Worm (Caenorhabditis elegans) whole organism, late embryonic: ENCODE data around the gene klf-3.

ENCODE experiments used
- C38D4.7 ChIP-seq: fragments of 200-800 bp; sonication (Bioruptor generic); optimal IDR thresholded peaks from 2 replicates; lab custom pipeline; 2018; ENCODE audit warnings: mild to moderate bottlenecking, missing genetic modification characterization, moderate library complexity, missing compliant biosample characterization
- F13H6.1 ChIP-seq: sonication (generic microtip); optimal IDR thresholded peaks from 2 replicates; lab custom pipeline; 2016; ENCODE audit warnings: missing genetic modification characterization, missing compliant biosample characterization
- Y22D7AL.16 ChIP-seq: sonication (generic microtip); optimal IDR thresholded peaks from 2 replicates; lab custom pipeline; 2016; ENCODE audit warnings: missing genetic modification characterization, missing compliant biosample characterization
- ahr-1 ChIP-seq: sonication (generic microtip); optimal IDR thresholded peaks from 2 replicates; lab custom pipeline; 2016; ENCODE audit warnings: missing genetic modification characterization, missing compliant biosample characterization
- ceh-14 ChIP-seq: sonication (generic microtip); optimal IDR thresholded peaks from 2 replicates; lab custom pipeline; 2016; ENCODE audit warnings: missing genotype, missing genetic modification characterization, missing compliant biosample characterization
- ceh-31 ChIP-seq: sonication (generic microtip); optimal IDR thresholded peaks from 2 replicates; lab custom pipeline; 2016; ENCODE audit warnings: missing genetic modification characterization, missing compliant biosample characterization
- ceh-34 ChIP-seq: sonication (generic microtip); optimal IDR thresholded peaks from 2 replicates; lab custom pipeline; 2016; ENCODE audit warnings: mild to moderate bottlenecking, missing genetic modification characterization, missing compliant biosample characterization
- ceh-48 ChIP-seq: sonication (generic microtip); optimal IDR thresholded peaks from 2 replicates; lab custom pipeline; 2016; ENCODE audit warnings: missing genetic modification characterization, inconsistent platforms, missing compliant biosample characterization
- ceh-6 ChIP-seq: fragments of 200-800 bp; sonication (Bioruptor generic); optimal IDR thresholded peaks from 2 replicates; lab custom pipeline; 2018; ENCODE audit warnings: mild to moderate bottlenecking, missing genetic modification characterization, missing compliant biosample characterization
- ceh-9 ChIP-seq: sonication (generic microtip); optimal IDR thresholded peaks from 2 replicates; lab custom pipeline; 2016; ENCODE audit warnings: mild to moderate bottlenecking, missing genetic modification characterization, inconsistent platforms, missing compliant biosample characterization
- ets-4 ChIP-seq: sonication (generic microtip); optimal IDR thresholded peaks from 2 replicates; lab custom pipeline; 2016; ENCODE audit warnings: missing genetic modification characterization, missing compliant biosample characterization
- fax-1 ChIP-seq: sonication (generic microtip); optimal IDR thresholded peaks from 2 replicates; lab custom pipeline; 2016; ENCODE audit warnings: missing genotype, missing genetic modification characterization, missing compliant biosample characterization
- fkh-10 ChIP-seq: fragments of 150-350 bp; optimal IDR thresholded peaks from 2 replicates; lab custom pipeline; 2014; ENCODE audit warnings: missing biosample characterization, missing genetic modification reagents, missing genetic modification characterization
- fkh-6 ChIP-seq: sonication (generic microtip); optimal IDR thresholded peaks from 2 replicates; lab custom pipeline; 2016; ENCODE audit warnings: missing genetic modification characterization, missing compliant biosample characterization
- gmeb-2 ChIP-seq: sonication (generic microtip); optimal IDR thresholded peaks from 2 replicates; lab custom pipeline; 2016; ENCODE audit warnings: missing genetic modification characterization, inconsistent platforms, missing compliant biosample characterization
- hlh-15 ChIP-seq: sonication (generic microtip); optimal IDR thresholded peaks from 2 replicates; lab custom pipeline; 2016; ENCODE audit warnings: missing genetic modification characterization, missing compliant biosample characterization
- hlh-30 ChIP-seq: sonication (generic microtip); optimal IDR thresholded peaks from 2 replicates; lab custom pipeline; 2017; ENCODE audit warnings: antibody characterized with exemption, missing genetic modification characterization, missing compliant biosample characterization; ENCODE audit not compliant: insufficient read depth
- madf-2 ChIP-seq: sonication (generic microtip); optimal IDR thresholded peaks from 2 replicates; lab custom pipeline; 2017; ENCODE audit warnings: missing genetic modification characterization, missing compliant biosample characterization
- mec-3 ChIP-seq: sonication (generic microtip); optimal IDR thresholded peaks from 2 replicates; lab custom pipeline; 2016; ENCODE audit warnings: borderline replicate concordance, missing genetic modification characterization, missing compliant biosample characterization
- nfya-1 ChIP-seq: sonication (generic microtip); optimal IDR thresholded peaks from 2 replicates; lab custom pipeline; 2017; ENCODE audit warnings: missing genetic modification characterization, mild to moderate bottlenecking, missing compliant biosample characterization, antibody characterized with exemption, moderate library complexity
- nhr-11 ChIP-seq: fragments of 150-350 bp; optimal IDR thresholded peaks from 2 replicates; lab custom pipeline; 2014; ENCODE audit warnings: missing biosample characterization, missing genetic modification characterization
- nhr-232 ChIP-seq: sonication (generic microtip); optimal IDR thresholded peaks from 2 replicates; lab custom pipeline; 2016; ENCODE audit warnings: missing genetic modification characterization, missing compliant biosample characterization
- pat-9 ChIP-seq: fragments of 200-800 bp; sonication (Bioruptor generic); optimal IDR thresholded peaks from 2 replicates; lab custom pipeline; 2018; ENCODE audit warnings: mild to moderate bottlenecking, missing genetic modification characterization, moderate library complexity, missing compliant biosample characterization
- pha-2 ChIP-seq: sonication (generic microtip); optimal IDR thresholded peaks from 2 replicates; lab custom pipeline; 2017; ENCODE audit warnings: mild to moderate bottlenecking, missing genetic modification characterization, missing compliant biosample characterization
- pqm-1 ChIP-seq: sonication (generic microtip); optimal IDR thresholded peaks from 2 replicates; lab custom pipeline; 2016; ENCODE audit warnings: missing genetic modification characterization, missing compliant biosample characterization
- sdc-2 ChIP-seq: sonication (generic microtip); optimal IDR thresholded peaks from 2 replicates; lab custom pipeline; 2016; ENCODE audit warnings: missing genotype, missing genetic modification characterization, missing compliant biosample characterization
- sox-2 ChIP-seq: fragments of 200-800 bp; sonication (Bioruptor generic); IDR thresholded peaks from 2 replicates; pipeline ENCODE4 v1.3.6; 2022; ENCODE audit warnings: missing genetic modification reagents, missing genetic modification characterization, missing compliant biosample characterization
- sox-4 ChIP-seq: sonication (generic microtip); optimal IDR thresholded peaks from 2 replicates; lab custom pipeline; 2017; ENCODE audit warnings: mild to moderate bottlenecking, missing genetic modification characterization, inconsistent platforms, missing compliant biosample characterization
- syd-9 ChIP-seq: sonication (generic microtip); optimal IDR thresholded peaks from 2 replicates; lab custom pipeline; 2016; ENCODE audit warnings: mild to moderate bottlenecking, missing genetic modification characterization, moderate library complexity, missing compliant biosample characterization
- tbx-7 ChIP-seq: sonication (generic microtip); optimal IDR thresholded peaks from 2 replicates; lab custom pipeline; 2016; ENCODE audit warnings: missing genotype, missing genetic modification characterization, missing compliant biosample characterization
- ttx-3 ChIP-seq: sonication (generic microtip); optimal IDR thresholded peaks from 2 replicates; lab custom pipeline; 2016; ENCODE audit warnings: missing genetic modification reagents, missing genetic modification characterization, missing compliant biosample characterization
- unc-3 ChIP-seq, 2 experiments: fragments of 200-800 bp in 1 of 2; sonication (Bioruptor generic) in 1 of 2; sonication (generic microtip) in 1 of 2; conservative IDR thresholded peaks in 1 of 2; optimal IDR thresholded peaks in 1 of 2; 2 replicates each; pipeline versions ENCODE4 v1.3.6 to Lab custom; 2016 to 2022; ENCODE audit warnings: missing compliant biosample characterization in 2 of 2, missing genetic modification characterization in 2 of 2, missing genetic modification reagents in 1 of 2
- unc-42 ChIP-seq: sonication (generic microtip); optimal IDR thresholded peaks from 2 replicates; lab custom pipeline; 2016; ENCODE audit warnings: missing genotype, missing genetic modification characterization, missing compliant biosample characterization
- unc-55 ChIP-seq: sonication (generic microtip); optimal IDR thresholded peaks from 2 replicates; lab custom pipeline; 2017; ENCODE audit warnings: missing biosample characterization, missing genetic modification reagents, missing genetic modification characterization
- zip-5 ChIP-seq: sonication (generic microtip); optimal IDR thresholded peaks from 2 replicates; lab custom pipeline; 2016; ENCODE audit warnings: missing genetic modification characterization, missing compliant biosample characterization
- ztf-16 ChIP-seq: sonication (generic microtip); optimal IDR thresholded peaks from 2 replicates; lab custom pipeline; 2017; ENCODE audit warnings: missing genetic modification characterization, missing compliant biosample characterization

klf-3 gene

DNA sequence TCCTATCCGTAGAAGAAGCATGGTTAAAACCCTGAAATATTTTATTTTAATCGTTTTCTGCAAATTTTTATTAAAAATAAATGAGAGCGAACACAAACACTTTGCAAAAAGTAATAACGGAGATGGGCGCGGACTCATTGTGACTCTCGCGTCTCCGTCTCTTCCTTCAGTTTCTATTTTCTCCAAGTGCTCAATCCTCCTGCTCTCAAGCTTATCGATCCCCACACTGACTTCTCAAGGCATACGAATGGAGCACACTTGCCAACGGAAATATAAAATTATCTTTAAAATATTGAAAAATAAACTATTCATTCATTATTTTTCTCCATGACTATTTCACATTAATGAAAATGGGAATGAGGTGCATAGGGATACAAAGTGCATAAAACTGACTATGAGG lies 18.6 kb upstream of the klf-3 start, which contains the start of gene dnj-8:
Gene dnj-8, minus strand, starts transcription at position 31 of the 400 bp plus-strand sequence.
- TF ChIP-seq madf-2 (tag; lab: Kevin White, UChicago) (no peak), Y22D7AL.16 (tag; lab: Kevin White, UChicago) (no peak), ceh-34 (tag; lab: Kevin White, UChicago) (no peak), syd-9 (tag; lab: Kevin White, UChicago) (no peak), ets-4 (tag; lab: Kevin White, UChicago) (no peak), tbx-7 (tag; lab: Kevin White, UChicago) (no peak), ceh-48 (tag; lab: Kevin White, UChicago) (peak; percentile 65), fax-1 (tag; lab: Kevin White, UChicago) (no peak), nfya-1 (peak; percentile 41), fkh-10 (GFP tag; lab: Kevin White, UChicago) (no peak)

DNA sequence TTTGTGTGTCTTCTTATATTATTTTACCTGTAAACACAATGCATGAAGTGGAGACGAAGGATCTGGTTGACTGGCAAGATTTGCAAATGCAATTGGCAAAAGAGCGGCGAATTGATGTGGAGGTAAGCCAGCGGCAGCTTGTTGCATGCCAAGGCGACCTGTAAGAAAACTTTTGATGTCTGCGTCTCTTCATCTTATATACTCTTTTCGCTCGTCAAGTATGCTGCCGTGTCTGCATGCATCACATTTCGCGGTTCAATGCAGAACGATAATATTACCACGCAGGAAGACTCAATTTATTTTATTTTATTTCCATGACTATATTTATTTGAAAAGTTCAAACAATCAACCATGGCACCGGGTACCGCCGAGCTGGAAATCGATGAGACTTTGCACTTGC lies 15.7 kb upstream of the klf-3 start, which contains the start of gene vps-33.2:
Gene vps-33.2, plus strand, starts transcription at position 244 of the 400 bp plus-strand sequence.
- TF ChIP-seq F13H6.1, result no peak
- TF ChIP-seq fkh-6 (tag; lab: Kevin White, UChicago), result no peak
- TF ChIP-seq nhr-232, result no peak
- TF ChIP-seq nfya-1, result peak; percentile 34
- no peak for TF ChIP-seq hlh-15 (tag; lab: Kevin White, UChicago)

DNA sequence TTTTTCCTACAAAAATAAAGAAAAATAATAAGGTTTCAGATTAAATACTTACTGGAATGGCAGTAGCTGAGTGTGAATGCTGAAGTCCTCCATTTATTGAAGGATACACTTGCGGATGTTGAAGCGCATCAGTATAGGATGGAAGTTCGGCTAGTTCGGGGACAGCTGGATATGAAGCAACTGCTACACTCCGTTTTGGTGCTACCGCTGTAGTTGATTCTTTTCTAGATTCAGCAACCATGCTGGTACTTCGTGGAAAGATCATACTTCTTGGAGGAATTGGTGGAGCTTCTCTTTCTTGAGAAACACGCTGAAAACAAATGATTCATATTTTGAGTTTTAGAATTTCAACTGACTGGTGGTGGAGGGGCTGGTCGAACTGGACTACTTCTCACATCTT lies 8.1 kb upstream of the klf-3 start:
- TF ChIP-seq unc-3 (GFP tag; conservative IDR thresholded peaks at IDR 0.05; lab: Robert Waterston, UW) (no peak), unc-3 (tag; optimal IDR thresholded peaks at IDR 0.05; lab: Kevin White, UChicago) (no peak), sox-4 (no peak), C38D4.7 (GFP tag; lab: Kevin White, UChicago) (no peak)

DNA sequence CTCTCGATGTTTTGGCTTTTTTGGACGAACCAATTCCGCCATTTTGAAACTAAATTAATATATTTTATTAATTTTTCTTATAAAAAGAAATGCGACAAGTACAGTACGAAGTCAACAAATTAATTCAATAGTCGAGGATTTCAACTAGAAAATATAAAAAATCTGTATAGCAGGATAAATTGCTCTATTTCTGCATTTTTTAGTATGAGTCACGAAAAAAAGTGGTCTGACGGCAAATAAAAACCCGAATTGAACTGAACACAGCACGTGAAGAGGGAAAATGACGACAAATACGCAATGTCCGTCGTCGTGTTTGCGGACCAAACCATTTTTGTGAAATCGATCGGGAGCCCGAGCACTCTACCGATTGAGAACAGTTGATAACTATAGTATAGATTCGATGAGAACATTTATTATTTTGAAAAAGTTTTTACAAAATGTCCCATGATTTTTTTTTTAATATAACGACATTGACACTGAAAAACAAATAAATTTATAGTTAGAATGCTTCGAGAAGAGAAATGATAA lies 7.3 kb upstream of the klf-3 start, which contains the start of gene epg-5:
Gene epg-5, minus strand, starts transcription at position 51 of the 528 bp plus-strand sequence.
- peak; percentile 38 for TF ChIP-seq ceh-48 (tag; lab: Kevin White, UChicago)
- TF ChIP-seq hlh-30, result peak; percentile 37
- TF ChIP-seq sdc-2, result no peak
- TF ChIP-seq ceh-6 (GFP tag; lab: Kevin White, UChicago), result no peak

ce11 chrII:6610262-6610661 lies 6.4 kb upstream of the klf-3 start:
- TF ChIP-seq ceh-34 (tag; lab: Kevin White, UChicago) (no peak), nhr-11 (tag; lab: Kevin White, UChicago) (no peak), mec-3 (tag; lab: Kevin White, UChicago) (no peak)

ce11 chrII:6612544-6612943 lies 4.1 kb upstream of the klf-3 start:
- TF ChIP-seq pha-2 (tag; lab: Kevin White, UChicago) (no peak), ahr-1 (tag; lab: Kevin White, UChicago) (no peak)

DNA sequence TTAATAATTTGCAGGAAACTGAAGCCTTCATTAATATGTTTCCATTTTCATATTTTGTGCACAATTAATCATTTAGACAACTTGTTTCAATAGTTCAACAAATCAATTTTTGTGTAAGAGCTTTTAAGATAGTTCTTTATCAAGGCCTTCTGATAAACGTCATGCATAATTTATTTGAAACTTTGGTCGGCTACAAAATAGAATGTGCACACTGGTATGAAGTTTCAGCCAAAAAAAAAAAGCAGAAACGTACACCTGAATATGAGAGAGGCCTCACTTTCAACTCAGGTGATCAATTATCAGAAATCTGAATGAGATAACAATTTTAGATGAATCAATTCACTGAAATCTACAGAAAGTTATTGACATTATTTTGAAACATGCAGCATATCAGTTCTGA lies 2.2 kb upstream of the klf-3 start:
- TF ChIP-seq unc-55 (GFP tag; lab: Kevin White, UChicago) (no peak), sox-2 (no peak), pat-9 (tag; lab: Kevin White, UChicago) (no peak), ceh-48 (tag; lab: Kevin White, UChicago) (no peak), ttx-3 (tag; lab: Kevin White, UChicago) (no peak), ztf-16 (tag; lab: Kevin White, UChicago) (no peak), unc-3 (GFP tag; conservative IDR thresholded peaks at IDR 0.05; lab: Robert Waterston, UW) (no peak), unc-3 (tag; optimal IDR thresholded peaks at IDR 0.05; lab: Kevin White, UChicago) (no peak), fkh-10 (GFP tag; lab: Kevin White, UChicago) (no peak), ceh-14 (no peak), pqm-1 (tag; lab: Kevin White, UChicago) (no peak), ceh-31 (tag; lab: Kevin White, UChicago) (no peak), F13H6.1 (no peak), pha-2 (tag; lab: Kevin White, UChicago) (no peak), gmeb-2 (tag; lab: Kevin White, UChicago) (no peak), ceh-9 (no peak), unc-42 (tag; lab: Kevin White, UChicago) (no peak), zip-5 (no peak)
- TF ChIP-seq, all 69 proteins: peak for 0
